Worm (Caenorhabditis elegans) whole organism, L4 larva: ENCODE results near the gene F14H3.12.

Experiments
- F49E8.2 ChIP-seq: sonication (generic microtip); optimal IDR thresholded peaks from 2 replicates; lab custom pipeline; 2016; ENCODE audit warnings: missing compliant biosample characterization, mild to moderate bottlenecking, missing genetic modification characterization, borderline replicate concordance
- Y5F2A.4 ChIP-seq: fragments of 200-800 bp; sonication (Bioruptor generic); optimal IDR thresholded peaks from 2 replicates; lab custom pipeline; 2018; ENCODE audit warnings: mild to moderate bottlenecking, missing genetic modification characterization, missing compliant biosample characterization
- Y75B8A.6 ChIP-seq: fragments of 200-800 bp; sonication (Bioruptor generic); IDR thresholded peaks from 2 replicates; pipeline ENCODE4 v1.3.6; 2022; ENCODE audit warnings: missing genetic modification reagents, missing genetic modification characterization, missing compliant biosample characterization
- ZK546.5 ChIP-seq, 2 experiments: sonication (generic microtip); optimal IDR thresholded peaks; 2 replicates each; lab custom pipeline; 2017; ENCODE audit warnings: missing biosample characterization in 2 of 2, missing genetic modification characterization in 2 of 2
- aly-2 ChIP-seq: sonication (generic microtip); optimal IDR thresholded peaks from 2 replicates; lab custom pipeline; 2018; ENCODE audit warnings: missing biosample characterization, missing genetic modification characterization
- attf-4 ChIP-seq: sonication (generic microtip); optimal IDR thresholded peaks from 3 replicates; lab custom pipeline; 2017; ENCODE audit warnings: missing biosample characterization, missing genetic modification characterization
- ceh-82 ChIP-seq: sonication (generic microtip); optimal IDR thresholded peaks from 2 replicates; lab custom pipeline; 2017; ENCODE audit warnings: missing biosample characterization, missing genetic modification characterization
- ces-1 ChIP-seq: fragments of 150-350 bp; sonication (generic microtip); optimal IDR thresholded peaks from 4 replicates; lab custom pipeline; 2014; ENCODE audit warnings: missing biosample characterization, missing genetic modification reagents, missing genetic modification characterization
- daf-16 ChIP-seq, 3 experiments: sonication (generic microtip); optimal IDR thresholded peaks; 2 replicates each; lab custom pipeline; 2016 to 2017; ENCODE audit warnings: missing genetic modification characterization in 3 of 3, missing genetic modification reagents in 3 of 3, mild to moderate bottlenecking in 2 of 3, missing compliant biosample characterization in 2 of 3, missing biosample characterization in 1 of 3, moderate library complexity in 1 of 3
- daf-19 ChIP-seq: fragments of 200-800 bp; sonication (Bioruptor generic); conservative IDR thresholded peaks from 2 replicates; pipeline ENCODE4 v1.3.6; 2022; ENCODE audit warnings: missing genetic modification characterization, missing compliant biosample characterization
- duxl-1 ChIP-seq: sonication (generic microtip); optimal IDR thresholded peaks from 2 replicates; lab custom pipeline; 2016; ENCODE audit warnings: mild to moderate bottlenecking, missing genetic modification characterization, moderate library complexity, missing compliant biosample characterization; ENCODE audit not compliant: poor library complexity
- dve-1 ChIP-seq: sonication (generic microtip); optimal IDR thresholded peaks from 2 replicates; lab custom pipeline; 2017; ENCODE audit warnings: antibody characterized with exemption, mild to moderate bottlenecking, missing genetic modification characterization, missing compliant biosample characterization; ENCODE audit not compliant: insufficient read depth
- gei-8 ChIP-seq: fragments of 200-800 bp; sonication (Bioruptor generic); optimal IDR thresholded peaks from 2 replicates; lab custom pipeline; 2018; ENCODE audit warnings: mild to moderate bottlenecking, missing genetic modification characterization, missing compliant biosample characterization
- hlh-30 ChIP-seq: sonication (generic microtip); optimal IDR thresholded peaks from 2 replicates; lab custom pipeline; 2017; ENCODE audit warnings: antibody characterized with exemption, mild to moderate bottlenecking, missing genetic modification characterization, missing compliant biosample characterization; ENCODE audit not compliant: insufficient read depth
- hmg-1.1 ChIP-seq: fragments of 200-800 bp; sonication (Bioruptor generic); IDR thresholded peaks from 2 replicates; pipeline ENCODE4 v1.3.6; 2022; ENCODE audit warnings: missing genetic modification reagents, missing genetic modification characterization, missing compliant biosample characterization
- lin-1 ChIP-seq: fragments of 200-800 bp; sonication (Bioruptor generic); IDR thresholded peaks from 2 replicates; pipeline ENCODE4 v1.3.6; 2022; ENCODE audit warnings: missing genetic modification reagents, missing genetic modification characterization, missing compliant biosample characterization
- lin-15B ChIP-seq: fragments of 150-350 bp; sonication (generic microtip); optimal IDR thresholded peaks from 3 replicates; lab custom pipeline; 2014; ENCODE audit warnings: missing biosample characterization, missing genetic modification characterization
- mxl-2 ChIP-seq: fragments of 200-800 bp; sonication (Bioruptor generic); conservative IDR thresholded peaks from 2 replicates; pipeline ENCODE4 v1.3.6; 2022; ENCODE audit warnings: missing genetic modification reagents, missing genetic modification characterization, missing compliant biosample characterization
- nhr-10 ChIP-seq: fragments of 150-350 bp; optimal IDR thresholded peaks from 2 replicates; lab custom pipeline; 2014; ENCODE audit warnings: missing biosample characterization, missing genetic modification characterization
- nhr-11 ChIP-seq: fragments of 150-350 bp; optimal IDR thresholded peaks from 2 replicates; lab custom pipeline; 2014; ENCODE audit warnings: missing biosample characterization, missing genetic modification characterization
- nhr-28 ChIP-seq: fragments of 150-350 bp; optimal IDR thresholded peaks from 2 replicates; lab custom pipeline; 2014; ENCODE audit warnings: missing biosample characterization, missing genetic modification characterization
- pqm-1 ChIP-seq: sonication (generic microtip); optimal IDR thresholded peaks from 2 replicates; lab custom pipeline; 2017; ENCODE audit warnings: missing biosample characterization, missing genetic modification characterization
- saeg-2 ChIP-seq: fragments of 200-800 bp; sonication (Bioruptor generic); IDR thresholded peaks from 2 replicates; pipeline ENCODE4 v1.3.6; 2022; ENCODE audit warnings: missing genetic modification reagents, missing genetic modification characterization, missing compliant biosample characterization
- spr-1 ChIP-seq: sonication (generic microtip); optimal IDR thresholded peaks from 2 replicates; lab custom pipeline; 2016; ENCODE audit warnings: mild to moderate bottlenecking, missing genetic modification characterization, missing compliant biosample characterization
- spr-3 ChIP-seq: fragments of 200-800 bp; sonication (Bioruptor generic); optimal IDR thresholded peaks from 2 replicates; lab custom pipeline; 2018; ENCODE audit warnings: mild to moderate bottlenecking, missing genetic modification characterization, missing compliant biosample characterization
- tra-1 ChIP-seq: fragments of 200-800 bp; sonication (Bioruptor generic); IDR thresholded peaks from 2 replicates; pipeline ENCODE4 v1.3.6; 2022; ENCODE audit warnings: missing genetic modification reagents, missing genetic modification characterization, missing compliant biosample characterization
- unc-39 ChIP-seq: sonication (generic microtip); optimal IDR thresholded peaks from 2 replicates; lab custom pipeline; 2017; ENCODE audit warnings: missing biosample characterization, missing genetic modification characterization
- unc-62 ChIP-seq, 3 experiments: fragments of 150-350 bp in 1 of 3; sonication (generic microtip); optimal IDR thresholded peaks in 2 of 3; peaks in 1 of 3; 1 replicate in 1 of 3; 2 replicates in 2 of 3; lab custom pipeline; 2014 to 2017; ENCODE audit warnings: missing biosample characterization in 3 of 3, missing genetic modification characterization in 3 of 3, missing genetic modification reagents in 3 of 3, missing genotype in 1 of 3
- zfp-2 ChIP-seq: sonication (generic microtip); optimal IDR thresholded peaks from 2 replicates; lab custom pipeline; 2016; ENCODE audit warnings: mild to moderate bottlenecking, missing genetic modification characterization, missing compliant biosample characterization

The F14H3.12 gene

ce11 chrV:16100103-16100730 is 25.1 kb upstream of the F14H3.12 start, which contains the start of gene cth-1 (continued):
- peak; percentile 97 for TF ChIP-seq nhr-28 (tag; lab: Kevin White, UChicago)
- no peak for TF ChIP-seq nhr-10 (tag; lab: Kevin White, UChicago)
- TF ChIP-seq nhr-11 = no peak
- TF ChIP-seq ces-1 (GFP tag; lab: Kevin White, UChicago) = no peak
- TF ChIP-seq unc-39 (tag; lab: Kevin White, UChicago) = no peak
- TF ChIP-seq tra-1 (GFP tag; lab: Robert Waterston, UW) = no peak

ce11 chrV:16099441-16099840 is 24.3 kb upstream of the F14H3.12 start, which contains the start of gene str-7:
str-7 (minus strand) TSS chrV:16099541.
- TF ChIP-seq hmg-1.1 (no peak), gei-8 (no peak), tra-1 (GFP tag; lab: Robert Waterston, UW) (no peak), Y5F2A.4 (GFP tag; lab: Kevin White, UChicago) (no peak), ces-1 (GFP tag; lab: Kevin White, UChicago) (no peak), saeg-2 (GFP tag; lab: Robert Waterston, UW) (no peak), pqm-1 (tag; lab: Kevin White, UChicago) (no peak), duxl-1 (tag; lab: Kevin White, UChicago) (no peak), lin-1 (GFP tag; lab: Robert Waterston, UW) (no peak), attf-4 (tag; lab: Kevin White, UChicago) (no peak), zfp-2 (tag; lab: Kevin White, UChicago) (no peak), spr-3 (GFP tag; lab: Kevin White, UChicago) (no peak)

ce11 chrV:16094862-16095261 is 19.7 kb upstream of the F14H3.12 start:
- TF ChIP-seq dve-1 (tag; lab: Kevin White, UChicago) (peak; percentile 11), lin-15B (tag; lab: Kevin White, UChicago) (no peak), daf-19 (GFP tag; lab: Robert Waterston, UW) (no peak), spr-3 (GFP tag; lab: Kevin White, UChicago) (no peak), daf-16 (GFP tag; optimal IDR thresholded peaks at IDR 0.05; lab: Kevin White, UChicago) (no peak), daf-16 (tag; optimal IDR thresholded peaks at IDR 0.05; lab: Kevin White, UChicago) (peak; percentile 66), nhr-28 (tag; lab: Kevin White, UChicago) (peak; percentile 97), unc-62 (GFP tag; optimal IDR thresholded peaks at IDR 0.05 in 1 of 2; lab: Kevin White, UChicago) (peak in 1 of 2 experiments; percentile 94), unc-62 (tag; optimal IDR thresholded peaks at IDR 0.05; lab: Kevin White, UChicago) (no peak)

- no peak for TF ChIP-seq nhr-10 (tag; lab: Kevin White, UChicago)
- TF ChIP-seq F49E8.2 (tag; lab: Kevin White, UChicago) = no peak
- TF ChIP-seq mxl-2 (GFP tag; lab: Robert Waterston, UW) = no peak
- no peak for TF ChIP-seq ZK546.5 (tag; optimal IDR thresholded peaks at IDR 0.05; lab: Kevin White, UChicago)
- no peak for TF ChIP-seq ces-1 (GFP tag; lab: Kevin White, UChicago)
- no peak for TF ChIP-seq spr-1 (tag; lab: Kevin White, UChicago)
- no peak for TF ChIP-seq Y75B8A.6
- no peak for TF ChIP-seq aly-2 (tag; lab: Kevin White, UChicago)
These were observed 19.2 kb upstream of the F14H3.12 start, which contains the start of gene F22B8.7 for ce11 chrV:16094284-16094683. F22B8.7 (plus strand) TSS chrV:16094584.

ce11 chrV:16090685-16091084 is 15.6 kb upstream of the F14H3.12 start, which contains the start of gene F22B8.3:
F22B8.3 (plus strand) TSS chrV:16090985.
- TF ChIP-seq hlh-30 (tag; lab: Kevin White, UChicago) (no peak), unc-62 (GFP tag; optimal IDR thresholded peaks at IDR 0.05 in 1 of 2; lab: Kevin White, UChicago) (peak in 1 of 2 experiments; percentile 48), unc-62 (tag; optimal IDR thresholded peaks at IDR 0.05; lab: Kevin White, UChicago) (no peak), ceh-82 (tag; lab: Kevin White, UChicago) (no peak)
